Fruit fly (Drosophila melanogaster): ENCODE measurements around the gene CG6678.
A peak's percentile ranks its signal among the peaks of the same experiment; 100 is the strongest.

CG6678 gene

dm6 chr3R:21859509-21859908 lies 27.3 kb upstream of the CG6678 start (continued):
- TF ChIP-seq CG31388 (GFP tag; optimal IDR thresholded peaks at IDR 0.05) (no peak), Jarid2 (GFP tag; optimal IDR thresholded peaks at IDR 0.05) (no peak), sqz (GFP tag; optimal IDR thresholded peaks at IDR 0.05) (peak; percentile 22), Hr51 (GFP tag; optimal IDR thresholded peaks at IDR 0.05) (peak; percentile 9 to 35), CG6272 (GFP tag; IDR thresholded peaks at IDR 0.05) (no peak), CG8089 (GFP tag; optimal IDR thresholded peaks at IDR 0.05) (no peak), Dip2 (GFP tag; IDR thresholded peaks at IDR 0.05) (no peak), CG34422 (GFP tag; IDR thresholded peaks at IDR 0.05) (0 out of 3 replicates have a peak, but pooled peaks have one; percentile 37), ERR (GFP tag; optimal IDR thresholded peaks at IDR 0.05) (no peak), Lim3 (GFP tag; IDR thresholded peaks at IDR 0.05) (no peak), wek (GFP tag; optimal IDR thresholded peaks at IDR 0.05) (peak; percentile 6), CG7987 (GFP tag; optimal IDR thresholded peaks at IDR 0.05) (no peak), Meics (GFP tag; optimal IDR thresholded peaks at IDR 0.05) (no peak), gsb (GFP tag; IDR thresholded peaks at IDR 0.05) (no peak), CG6765 (GFP tag; optimal IDR thresholded peaks at IDR 0.05) (no peak), trh (GFP tag; optimal IDR thresholded peaks at IDR 0.05) (no peak), ems (GFP tag; optimal IDR thresholded peaks at IDR 0.05) (no peak), GATAe (GFP tag; conservative IDR thresholded peaks at IDR 0.05) (no peak), Xrp1 (GFP tag; IDR thresholded peaks at IDR 0.05) (peak; percentile 76), CG15269 (tag; optimal IDR thresholded peaks at IDR 0.05) (no peak), Optix (GFP tag; IDR thresholded peaks at IDR 0.05) (no peak), Vsx1 (GFP tag; optimal IDR thresholded peaks at IDR 0.05) (no peak), Dll (GFP tag; IDR thresholded peaks at IDR 0.05; ENCODE audit: partially characterized antibody) (no peak), nerfin-1 (tag; optimal IDR thresholded peaks at IDR 0.05) (peak; percentile 46), CG10654 (GFP tag; optimal IDR thresholded peaks at IDR 0.05) (peak; percentile 20), CG31365 (tag; optimal IDR thresholded peaks at IDR 0.05) (no peak), tna (GFP tag; IDR thresholded peaks at IDR 0.05; ENCODE audit: partially characterized antibody) (no peak), CG3847 (GFP tag; IDR thresholded peaks at IDR 0.05) (0 out of 2 replicates have a peak, but pooled peaks have one; percentile 29), shn (GFP tag; optimal IDR thresholded peaks at IDR 0.05) (peak; percentile 5), wdn (GFP tag; IDR thresholded peaks at IDR 0.05) (no peak), p53 (GFP tag; optimal IDR thresholded peaks at IDR 0.05) (no peak), CG17912 (GFP tag; optimal IDR thresholded peaks at IDR 0.05) (no peak), Mad (GFP tag; optimal IDR thresholded peaks at IDR 0.05) (peak; percentile 30), Sin3A (optimal IDR thresholded peaks at IDR 0.05) (no peak), knrl (GFP tag; IDR thresholded peaks at IDR 0.05; ENCODE audit: partially characterized antibody) (no peak), z (GFP tag; IDR thresholded peaks at IDR 0.05) (no peak), CG17802 (tag; optimal IDR thresholded peaks at IDR 0.05) (peak; percentile 8), CG9215 (GFP tag; IDR thresholded peaks at IDR 0.05) (no peak), Adf1 (GFP tag; IDR thresholded peaks at IDR 0.05) (no peak), gro (GFP tag; optimal IDR thresholded peaks at IDR 0.05) (no peak), ap (GFP tag; IDR thresholded peaks at IDR 0.05) (no peak), zen (tag; optimal IDR thresholded peaks at IDR 0.05) (peak; percentile 47), MESR4 (GFP tag; optimal IDR thresholded peaks at IDR 0.05) (no peak), pho (GFP tag; optimal IDR thresholded peaks at IDR 0.05) (no peak), en (GFP tag; optimal IDR thresholded peaks at IDR 0.05) (no peak), D19B (GFP tag; optimal IDR thresholded peaks at IDR 0.05) (no peak), run (tag; optimal IDR thresholded peaks at IDR 0.05) (no peak), CG18599 (GFP tag; optimal IDR thresholded peaks at IDR 0.05) (no peak), H2.0 (GFP tag; IDR thresholded peaks at IDR 0.05) (no peak), Opbp (GFP tag; IDR thresholded peaks at IDR 0.05; ENCODE audit: partially characterized antibody) (no peak), zf30C (GFP tag; optimal IDR thresholded peaks at IDR 0.05) (peak; percentile 84), HmgD (GFP tag; optimal IDR thresholded peaks at IDR 0.05) (no peak)
